Worm (Caenorhabditis elegans) whole organism, L4/young adult: ENCODE results near the gene T05B9.2.

Source experiments
- W03F9.2 ChIP-seq: fragments of 150-350 bp; optimal IDR thresholded peaks from 2 replicates; lab custom pipeline; 2014; ENCODE audit warnings: missing biosample characterization, missing genetic modification characterization
- dao-5 ChIP-seq: sonication (generic microtip); optimal IDR thresholded peaks from 2 replicates; lab custom pipeline; 2016; ENCODE audit warnings: missing genotype, missing genetic modification characterization, moderate library complexity, missing compliant biosample characterization
- him-1 ChIP-seq: sonication (generic microtip); optimal IDR thresholded peaks from 2 replicates; lab custom pipeline; 2016; ENCODE audit warnings: missing genotype, missing genetic modification reagents, missing genetic modification characterization, missing compliant biosample characterization

- TF ChIP-seq dao-5 (tag; lab: Kevin White, UChicago) (no peak), W03F9.2 (tag; lab: Kevin White, UChicago) (no peak), him-1 (tag; lab: Kevin White, UChicago) (no peak)
Measured at ce11 chrII:11246506-11246905, 9.1 kb upstream of the T05B9.2 start.
